Fruit fly (Drosophila melanogaster) whole organism, prepupa: ENCODE data around the gene CG14431.

Source experiments
- Blimp-1 ChIP-seq: fragments of 200-800 bp; sonication (Bioruptor generic); optimal IDR thresholded peaks from 3 replicates; lab custom pipeline; 2017; ENCODE audit warnings: missing biosample characterization, missing genetic modification characterization, mild to moderate bottlenecking, moderate library complexity, missing genetic modification reagents
- CG10631 ChIP-seq: fragments of 200-800 bp; sonication (Bioruptor generic); optimal IDR thresholded peaks from 2 replicates; lab custom pipeline; 2016; ENCODE audit warnings: missing biosample characterization, missing genetic modification characterization
- CG10669 ChIP-seq: fragments of 200-800 bp; sonication (Bioruptor generic); optimal IDR thresholded peaks from 3 replicates; lab custom pipeline; 2018; ENCODE audit warnings: missing biosample characterization, mild to moderate bottlenecking, missing genetic modification characterization, moderate library complexity
- CG11294 ChIP-seq: fragments of 200-800 bp; sonication (Bioruptor generic); IDR thresholded peaks from 2 replicates; pipeline ENCODE4 v1.3.6; 2022; ENCODE audit warnings: missing biosample characterization, missing genetic modification characterization
- CG11762 ChIP-seq: fragments of 200-800 bp; sonication (Bioruptor generic); optimal IDR thresholded peaks from 3 replicates; lab custom pipeline; 2016; ENCODE audit warnings: missing biosample characterization, missing genetic modification characterization; ENCODE audit not compliant: insufficient read depth
- CG15336 ChIP-seq: fragments of 200-800 bp; sonication (Bioruptor generic); IDR thresholded peaks from 2 replicates; pipeline ENCODE4 v1.3.6; 2022; ENCODE audit warnings: missing biosample characterization, missing genetic modification characterization
- CG1621 ChIP-seq: fragments of 200-800 bp; sonication (Bioruptor generic); optimal IDR thresholded peaks from 3 replicates; lab custom pipeline; 2018; ENCODE audit warnings: missing biosample characterization, mild to moderate bottlenecking, missing genetic modification characterization
- CG3032 ChIP-seq: fragments of 200-800 bp; optimal IDR thresholded peaks from 2 replicates; lab custom pipeline; 2019; ENCODE audit warnings: missing biosample characterization, mild to moderate bottlenecking, missing genetic modification characterization, moderate library complexity
- CG34406 ChIP-seq: fragments of 200-800 bp; sonication (Bioruptor generic); optimal IDR thresholded peaks from 3 replicates; lab custom pipeline; 2016; ENCODE audit warnings: missing biosample characterization, missing genetic modification characterization
- CG3919 ChIP-seq: fragments of 200-800 bp; sonication (Bioruptor generic); optimal IDR thresholded peaks from 3 replicates; lab custom pipeline; 2016; ENCODE audit warnings: missing biosample characterization, missing genetic modification characterization
- CG4318 ChIP-seq: fragments of 200-800 bp; sonication (Bioruptor generic); optimal IDR thresholded peaks from 3 replicates; lab custom pipeline; 2017; ENCODE audit warnings: missing biosample characterization, mild to moderate bottlenecking, missing genetic modification characterization
- CG6163 ChIP-seq: fragments of 200-800 bp; sonication (Bioruptor generic); IDR thresholded peaks from 3 replicates; pipeline ENCODE4 v1.3.6; 2022; ENCODE audit warnings: missing biosample characterization, missing genetic modification characterization
- CG6276 ChIP-seq: fragments of 200-800 bp; sonication (Bioruptor generic); optimal IDR thresholded peaks from 2 replicates; lab custom pipeline; 2017; ENCODE audit warnings: missing biosample characterization, mild to moderate bottlenecking, missing genetic modification characterization
- CG6792 ChIP-seq: fragments of 200-800 bp; sonication (Bioruptor generic); optimal IDR thresholded peaks from 3 replicates; lab custom pipeline; 2016; ENCODE audit warnings: missing biosample characterization, missing genetic modification characterization
- CG6808 ChIP-seq: fragments of 200-800 bp; sonication (Bioruptor generic); optimal IDR thresholded peaks from 3 replicates; lab custom pipeline; 2017; ENCODE audit warnings: missing biosample characterization, missing genetic modification characterization, mild to moderate bottlenecking, moderate library complexity, missing genetic modification reagents
- CG6854 ChIP-seq: fragments of 200-800 bp; sonication (Bioruptor generic); optimal IDR thresholded peaks from 2 replicates; lab custom pipeline; 2017; ENCODE audit warnings: missing biosample characterization, mild to moderate bottlenecking, missing genetic modification characterization
- CG7368 ChIP-seq: fragments of 200-800 bp; sonication (Bioruptor generic); optimal IDR thresholded peaks from 3 replicates; lab custom pipeline; 2016; ENCODE audit warnings: missing biosample characterization, missing genetic modification characterization
- CG8119 ChIP-seq: fragments of 200-800 bp; sonication (Bioruptor generic); IDR thresholded peaks from 3 replicates; pipeline ENCODE4 v1.3.6; 2022; ENCODE audit warnings: missing biosample characterization, missing genetic modification characterization
- CG8632 ChIP-seq: fragments of 200-800 bp; sonication (Bioruptor generic); optimal IDR thresholded peaks from 3 replicates; lab custom pipeline; 2016; ENCODE audit warnings: missing biosample characterization, missing genetic modification characterization
- CG9139 ChIP-seq: fragments of 200-800 bp; sonication (Bioruptor generic); optimal IDR thresholded peaks from 3 replicates; lab custom pipeline; 2017; ENCODE audit warnings: missing biosample characterization, mild to moderate bottlenecking, missing genetic modification characterization
- Eip75B ChIP-seq: fragments of 200-800 bp; sonication (Bioruptor generic); optimal IDR thresholded peaks from 3 replicates; lab custom pipeline; 2016; ENCODE audit warnings: missing biosample characterization, missing genetic modification characterization
- Eip78C ChIP-seq: fragments of 200-800 bp; sonication (Bioruptor generic); peaks from one replicate; lab custom pipeline; 2016; ENCODE audit warnings: missing biosample characterization, missing genetic modification characterization
- Eip93F ChIP-seq: fragments of 200-800 bp; sonication (Bioruptor generic); optimal IDR thresholded peaks from 2 replicates; lab custom pipeline; 2016; ENCODE audit warnings: missing biosample characterization, mild to moderate bottlenecking, missing genetic modification characterization
- Ets21C ChIP-seq: fragments of 200-800 bp; sonication (Bioruptor generic); optimal IDR thresholded peaks from 3 replicates; lab custom pipeline; 2016; ENCODE audit warnings: missing biosample characterization, missing genetic modification characterization
- Gug ChIP-seq: fragments of 200-800 bp; sonication (Bioruptor generic); IDR thresholded peaks from 2 replicates; pipeline ENCODE4 v1.3.6; 2022; ENCODE audit warnings: missing biosample characterization, missing genetic modification characterization
- Hr38 ChIP-seq: sonication (Bioruptor generic); optimal IDR thresholded peaks from 2 replicates; lab custom pipeline; 2016; ENCODE audit warnings: missing biosample characterization, missing genetic modification characterization
- Hr39 ChIP-seq: fragments of 200-800 bp; sonication (Bioruptor generic); optimal IDR thresholded peaks from 2 replicates; lab custom pipeline; 2016; ENCODE audit warnings: missing biosample characterization, missing genetic modification characterization
- Hr4 ChIP-seq: fragments of 200-800 bp; sonication (Bioruptor generic); optimal IDR thresholded peaks from 3 replicates; lab custom pipeline; 2016; ENCODE audit warnings: missing biosample characterization, missing genetic modification characterization
- Lpt ChIP-seq: fragments of 200-800 bp; sonication (Bioruptor generic); optimal IDR thresholded peaks from 3 replicates; lab custom pipeline; 2016; ENCODE audit warnings: missing biosample characterization, missing genetic modification characterization
- Met ChIP-seq: fragments of 200-800 bp; sonication (Bioruptor generic); optimal IDR thresholded peaks from 3 replicates; lab custom pipeline; 2016; ENCODE audit warnings: missing biosample characterization, missing genetic modification characterization
- OdsH ChIP-seq: fragments of 200-800 bp; sonication (Bioruptor generic); optimal IDR thresholded peaks from 3 replicates; lab custom pipeline; 2016; ENCODE audit warnings: missing biosample characterization, missing genetic modification characterization
- Sox102F ChIP-seq: fragments of 200-800 bp; sonication (Bioruptor generic); optimal IDR thresholded peaks from 2 replicates; lab custom pipeline; 2016; ENCODE audit warnings: missing biosample characterization, mild to moderate bottlenecking, missing genetic modification characterization
- Sox14 ChIP-seq: fragments of 200-800 bp; sonication (Bioruptor generic); optimal IDR thresholded peaks from 3 replicates; lab custom pipeline; 2016; ENCODE audit warnings: missing biosample characterization, missing genetic modification characterization
- acj6 ChIP-seq: fragments of 200-800 bp; sonication (Bioruptor generic); optimal IDR thresholded peaks from 3 replicates; lab custom pipeline; 2016; ENCODE audit warnings: missing biosample characterization, missing genetic modification characterization
- cyc ChIP-seq: fragments of 200-800 bp; sonication (Bioruptor generic); optimal IDR thresholded peaks from 3 replicates; lab custom pipeline; 2016; ENCODE audit warnings: missing biosample characterization, missing genetic modification characterization
- eg ChIP-seq: fragments of 200-800 bp; sonication (Bioruptor generic); IDR thresholded peaks from 3 replicates; pipeline ENCODE4 v1.3.6; 2022; ENCODE audit warnings: missing biosample characterization, missing genetic modification characterization
- fd85E ChIP-seq: fragments of 200-800 bp; sonication (Bioruptor generic); optimal IDR thresholded peaks from 3 replicates; lab custom pipeline; 2016; ENCODE audit warnings: missing biosample characterization, missing genetic modification characterization
- lz ChIP-seq: fragments of 200-800 bp; sonication (Bioruptor generic); optimal IDR thresholded peaks from 3 replicates; lab custom pipeline; 2016; ENCODE audit warnings: missing biosample characterization, missing genetic modification characterization
- pdm3 ChIP-seq: fragments of 200-800 bp; sonication (Bioruptor generic); optimal IDR thresholded peaks from 3 replicates; lab custom pipeline; 2016; ENCODE audit warnings: missing biosample characterization, missing genetic modification characterization
- salr ChIP-seq, 2 experiments: fragments of 200-800 bp; sonication (Bioruptor generic); optimal IDR thresholded peaks; 3 replicates each; lab custom pipeline; 2016 to 2018; ENCODE audit warnings: missing biosample characterization in 2 of 2, missing genetic modification characterization in 2 of 2, mild to moderate bottlenecking in 1 of 2
- spab ChIP-seq: fragments of 200-800 bp; sonication (Bioruptor generic); optimal IDR thresholded peaks from 2 replicates; lab custom pipeline; 2017; ENCODE audit warnings: missing biosample characterization, mild to moderate bottlenecking, missing genetic modification characterization, missing genetic modification reagents
- ss ChIP-seq, 2 experiments: fragments of 200-800 bp; sonication (Bioruptor generic); optimal IDR thresholded peaks; 2 replicates in 1 of 2; 3 replicates in 1 of 2; lab custom pipeline; 2017 to 2018; ENCODE audit warnings: mild to moderate bottlenecking in 2 of 2, missing biosample characterization in 2 of 2, missing genetic modification characterization in 2 of 2, moderate library complexity in 1 of 2
- svp ChIP-seq: fragments of 200-800 bp; sonication (Bioruptor generic); peaks from one replicate; lab custom pipeline; 2016; ENCODE audit warnings: missing biosample characterization, missing genetic modification characterization
- topi ChIP-seq: fragments of 200-800 bp; sonication (Bioruptor generic); optimal IDR thresholded peaks from 3 replicates; lab custom pipeline; 2016; ENCODE audit warnings: missing biosample characterization, missing genetic modification characterization
- vri ChIP-seq: fragments of 200-800 bp; sonication (Bioruptor generic); optimal IDR thresholded peaks from 3 replicates; lab custom pipeline; 2016; ENCODE audit warnings: missing biosample characterization, mild to moderate bottlenecking, missing genetic modification characterization

The CG14431 gene

DNA sequence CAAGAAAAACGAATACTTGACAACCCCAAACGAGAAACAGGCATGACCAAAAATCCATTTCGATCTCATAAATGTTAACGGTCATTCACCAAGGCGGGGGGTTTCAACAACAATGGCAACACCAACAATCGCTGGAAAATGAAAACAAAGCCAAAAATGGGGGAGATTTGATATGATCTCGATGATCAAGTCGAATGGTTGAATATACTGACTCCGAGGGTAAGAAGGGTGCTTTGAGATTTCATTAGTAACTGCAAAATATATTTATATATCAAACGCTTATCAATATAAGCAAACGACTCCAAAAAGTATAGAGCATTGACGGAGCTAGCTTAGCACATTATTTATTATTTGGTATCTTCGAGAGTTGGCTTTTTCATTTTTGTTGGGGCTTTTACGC lies 82.0 kb downstream of the CG14431 start (continued):
- no peak for TF ChIP-seq CG6792

DNA sequence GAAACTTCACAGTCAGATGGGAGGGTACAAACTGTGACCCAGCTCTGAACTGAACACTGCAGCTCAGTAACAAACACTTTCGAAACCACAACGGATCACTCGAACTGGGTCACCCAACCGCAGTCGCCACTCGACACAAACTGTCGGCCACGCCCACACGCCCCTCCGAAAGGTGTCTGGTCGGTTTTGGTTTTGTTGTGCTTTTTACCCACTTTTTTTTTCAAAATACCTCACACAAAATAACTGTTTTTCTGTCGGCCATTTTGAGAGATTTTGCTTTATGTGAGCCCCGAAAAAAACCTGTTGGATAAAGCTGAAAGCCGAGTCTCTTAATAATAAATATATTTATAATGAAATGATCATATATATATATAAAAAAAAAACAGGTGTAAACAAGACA lies 83.2 kb downstream of the CG14431 start, which contains the start of gene ogre:
Gene ogre (minus strand): TSS at position 33 of the 400 bp plus-strand sequence.
- TF ChIP-seq CG6792 (no peak), Gug (no peak), CG7368 (GFP tag; lab: Kevin White, UChicago) (no peak), topi (GFP tag; lab: Kevin White, UChicago) (no peak), CG4318 (no peak), CG15336 (GFP tag; lab: Robert Waterston, UW) (0 out of 2 replicates have a peak, but pooled peaks have one; percentile 17), fd85E (GFP tag; lab: Kevin White, UChicago) (no peak), CG6808 (GFP tag; lab: Kevin White, UChicago) (no peak), Met (no peak), CG11762 (no peak), CG8119 (GFP tag; lab: Robert Waterston, UW) (peak; percentile 32; the same call in 1 of the 3 replicates), CG6276 (GFP tag; lab: Kevin White, UChicago) (peak; percentile 41), Sox14 (GFP tag; lab: Kevin White, UChicago) (no peak), Hr39 (GFP tag; lab: Kevin White, UChicago) (no peak), ss (GFP tag; optimal IDR thresholded peaks at IDR 0.05; lab: Kevin White, UChicago) (no peak), Eip75B (GFP tag; lab: Kevin White, UChicago) (no peak), CG11294 (GFP tag; lab: Robert Waterston, UW) (no peak), spab (GFP tag; lab: Kevin White, UChicago) (no peak), CG9139 (no peak), Sox102F (GFP tag; lab: Kevin White, UChicago) (no peak), CG34406 (GFP tag; lab: Kevin White, UChicago) (no peak), acj6 (no peak), eg (GFP tag; lab: Robert Waterston, UW) (peak; percentile 58; the same call in 1 of the 3 replicates), CG10631 (GFP tag; lab: Kevin White, UChicago) (no peak), cyc (GFP tag; lab: Kevin White, UChicago) (no peak), OdsH (GFP tag; lab: Kevin White, UChicago) (no peak), Eip93F (GFP tag; lab: Kevin White, UChicago) (no peak), CG6854 (GFP tag; lab: Kevin White, UChicago) (no peak), Blimp-1 (GFP tag; lab: Kevin White, UChicago) (peak; percentile 50), CG6163 (GFP tag; lab: Robert Waterston, UW) (peak; percentile 31; the same call in 1 of the 3 replicates), svp (GFP tag; lab: Kevin White, UChicago) (peak; percentile 40)
- TF ChIP-seq, all 60 proteins: peak for 7

DNA sequence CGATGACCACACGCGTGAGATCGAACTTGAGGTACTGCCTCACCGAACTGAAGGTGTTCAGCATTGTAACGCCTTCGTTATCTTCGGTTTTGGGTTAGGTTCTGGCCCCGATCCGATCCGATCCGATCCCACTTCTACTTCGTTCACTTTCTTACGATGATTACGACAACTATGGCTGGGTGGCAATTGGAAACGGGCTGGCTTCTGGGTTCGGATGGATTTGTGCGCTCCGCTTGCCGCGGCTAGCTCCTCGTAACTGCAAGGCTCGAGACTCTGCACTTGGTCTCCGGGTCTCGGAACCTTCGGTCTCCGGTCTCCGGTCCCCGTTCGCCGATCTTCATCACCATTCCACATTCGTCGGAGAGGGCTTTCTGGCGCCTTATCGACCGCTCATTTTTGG lies 85.3 kb downstream of the CG14431 start, which contains the start of gene Inx7:
Gene Inx7 (minus strand): TSS at position 263 of the 400 bp plus-strand sequence.
- TF ChIP-seq pdm3 (GFP tag; lab: Kevin White, UChicago) = no peak
- no peak for TF ChIP-seq Eip75B (GFP tag; lab: Kevin White, UChicago)
- no peak for TF ChIP-seq CG10631 (GFP tag; lab: Kevin White, UChicago)
- no peak for TF ChIP-seq CG4318
- TF ChIP-seq acj6 = no peak
- TF ChIP-seq CG6854 (GFP tag; lab: Kevin White, UChicago) = no peak
- no peak for TF ChIP-seq CG1621
- TF ChIP-seq Hr38 (GFP tag; lab: Kevin White, UChicago) = no peak
- no peak for TF ChIP-seq CG10669
- TF ChIP-seq CG6163 (GFP tag; lab: Robert Waterston, UW) = no peak

DNA sequence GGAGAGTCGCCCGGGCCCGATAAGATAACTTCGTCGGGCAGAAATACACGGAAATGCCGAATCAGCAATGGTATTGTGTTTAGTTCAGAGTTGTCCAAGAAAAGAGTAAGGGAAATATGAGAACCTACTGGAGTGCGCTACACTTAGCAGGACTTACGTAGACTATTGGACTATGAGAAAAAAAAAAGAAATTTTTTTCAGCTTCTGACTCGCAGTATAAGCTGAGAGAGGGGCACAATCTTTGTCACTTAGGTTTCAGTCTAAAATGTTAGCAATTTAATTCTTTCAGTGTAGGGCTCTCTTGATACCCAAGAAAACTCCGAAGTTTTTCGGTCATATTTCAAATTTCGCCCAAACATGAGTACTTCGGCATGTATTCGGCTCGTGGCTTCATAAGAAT lies 85.7 kb downstream of the CG14431 start:
- peak; percentile 34 for TF ChIP-seq Eip93F (GFP tag; lab: Kevin White, UChicago)
- TF ChIP-seq CG8632 (GFP tag; lab: Kevin White, UChicago) = peak; percentile 32
- no peak for TF ChIP-seq CG8119 (GFP tag; lab: Robert Waterston, UW)
- TF ChIP-seq salr (GFP tag; optimal IDR thresholded peaks at IDR 0.05; lab: Kevin White, UChicago) = no peak
- peak; percentile 73 for TF ChIP-seq Sox102F (GFP tag; lab: Kevin White, UChicago)
- peak; percentile 78 for TF ChIP-seq lz (GFP tag; lab: Kevin White, UChicago)
- TF ChIP-seq Blimp-1 (GFP tag; lab: Kevin White, UChicago) = peak; percentile 57
- no peak for TF ChIP-seq CG3032 (tag; lab: Kevin White, UChicago)
- peak; percentile 77 for TF ChIP-seq Eip78C (GFP tag; lab: Kevin White, UChicago)
- peak; percentile 58 for TF ChIP-seq CG3919 (GFP tag; lab: Kevin White, UChicago)
- TF ChIP-seq Hr4 (GFP tag; lab: Kevin White, UChicago) = no peak
- peak; percentile 76 for TF ChIP-seq CG6163 (GFP tag; lab: Robert Waterston, UW)
- peak; percentile 63 for TF ChIP-seq CG6792
- TF ChIP-seq vri (GFP tag; lab: Kevin White, UChicago) = peak; percentile 76
- peak; percentile 81 for TF ChIP-seq Ets21C (GFP tag; lab: Kevin White, UChicago)
- TF ChIP-seq acj6 = peak; percentile 48
- no peak for TF ChIP-seq CG6276 (GFP tag; lab: Kevin White, UChicago)
- TF ChIP-seq pdm3 (GFP tag; lab: Kevin White, UChicago) = peak; percentile 56
- TF ChIP-seq Met = peak; percentile 84
- peak; percentile 88 for TF ChIP-seq svp (GFP tag; lab: Kevin White, UChicago)
- TF ChIP-seq Sox14 (GFP tag; lab: Kevin White, UChicago) = peak; percentile 68
- TF ChIP-seq Lpt = no peak
- TF ChIP-seq CG4318 = no peak
